Fruit fly (Drosophila melanogaster) whole organism, embryonic: ENCODE measurements around the gene CG5225.

Experiments used
- Ada2b ChIP-seq: fragments of 200-800 bp; sonication (Bioruptor generic); IDR thresholded peaks from 2 replicates; pipeline ENCODE4 v1.3.6; 2022; ENCODE audit warnings: missing biosample characterization, missing genetic modification characterization
- Asciz ChIP-seq: fragments of 200-800 bp; sonication (Bioruptor generic); optimal IDR thresholded peaks from 2 replicates; lab custom pipeline; 2017; ENCODE audit warnings: missing biosample characterization, mild to moderate bottlenecking, missing genetic modification characterization, missing genetic modification reagents
- BtbVII ChIP-seq: fragments of 200-800 bp; sonication (Bioruptor generic); optimal IDR thresholded peaks from 3 replicates; lab custom pipeline; 2017; ENCODE audit warnings: missing biosample characterization, mild to moderate bottlenecking, missing genetic modification characterization
- CG12104 ChIP-seq: fragments of 200-800 bp; sonication (Bioruptor generic); optimal IDR thresholded peaks from 3 replicates; lab custom pipeline; 2016; ENCODE audit warnings: missing biosample characterization, missing genetic modification characterization
- CG16779 ChIP-seq: fragments of 200-800 bp; sonication (Bioruptor generic); IDR thresholded peaks from 2 replicates; pipeline ENCODE4 v1.3.6; 2022; ENCODE audit warnings: missing biosample characterization, missing genetic modification characterization
- CG17328 ChIP-seq: fragments of 200-800 bp; sonication (Bioruptor generic); IDR thresholded peaks from 2 replicates; pipeline ENCODE4 v1.3.6; 2022; ENCODE audit warnings: missing biosample characterization, missing genetic modification characterization
- CG17802 ChIP-seq: fragments of 200-800 bp; sonication (Bioruptor generic); optimal IDR thresholded peaks from 2 replicates; lab custom pipeline; 2018; ENCODE audit warnings: missing biosample characterization, mild to moderate bottlenecking, missing genetic modification characterization, moderate library complexity
- CG18764 ChIP-seq: fragments of 200-800 bp; sonication (Bioruptor generic); optimal IDR thresholded peaks from 3 replicates; lab custom pipeline; 2016; ENCODE audit warnings: missing biosample characterization, missing genetic modification characterization
- CG2199 ChIP-seq: fragments of 200-800 bp; sonication (Bioruptor generic); IDR thresholded peaks from 3 replicates; pipeline ENCODE4 v1.3.6; 2022; ENCODE audit warnings: missing biosample characterization, missing genetic modification characterization
- CG2678 ChIP-seq: fragments of 200-800 bp; sonication (Bioruptor generic); optimal IDR thresholded peaks from 3 replicates; lab custom pipeline; 2019; ENCODE audit warnings: missing biosample characterization, mild to moderate bottlenecking, missing genetic modification characterization, moderate library complexity
- CG30403 ChIP-seq: fragments of 200-800 bp; sonication (Bioruptor generic); optimal IDR thresholded peaks from 3 replicates; lab custom pipeline; 2016; ENCODE audit warnings: missing biosample characterization, missing genetic modification characterization
- CG31224 ChIP-seq: fragments of 200-800 bp; sonication (Bioruptor generic); IDR thresholded peaks from 2 replicates; pipeline ENCODE4 v1.3.6; 2022; ENCODE audit warnings: missing biosample characterization, missing genetic modification characterization
- CG4404 ChIP-seq: fragments of 200-800 bp; sonication (Bioruptor generic); IDR thresholded peaks from 2 replicates; pipeline ENCODE4 v1.3.6; 2022; ENCODE audit warnings: missing biosample characterization, missing genetic modification characterization
- CG6765 ChIP-seq: fragments of 200-800 bp; sonication (Bioruptor generic); optimal IDR thresholded peaks from 3 replicates; lab custom pipeline; 2017; ENCODE audit warnings: missing biosample characterization, mild to moderate bottlenecking, missing genetic modification characterization
- CG6813 ChIP-seq: fragments of 200-800 bp; sonication (Bioruptor generic); optimal IDR thresholded peaks from 2 replicates; lab custom pipeline; 2017; ENCODE audit warnings: missing biosample characterization, missing genetic modification characterization, mild to moderate bottlenecking, moderate library complexity, missing genetic modification reagents
- CG7786 ChIP-seq: fragments of 200-800 bp; sonication (Bioruptor generic); optimal IDR thresholded peaks from 2 replicates; lab custom pipeline; 2016; ENCODE audit warnings: missing biosample characterization, missing genetic modification characterization
- CG7963 ChIP-seq: fragments of 200-800 bp; sonication (Bioruptor generic); IDR thresholded peaks from 3 replicates; pipeline ENCODE4 v1.3.6; 2022; ENCODE audit warnings: missing biosample characterization, missing genetic modification characterization; ENCODE audit not compliant: partially characterized antibody
- CG9932 ChIP-seq: fragments of 200-800 bp; sonication (Bioruptor generic); IDR thresholded peaks from 2 replicates; pipeline ENCODE4 v1.3.6; 2022; ENCODE audit warnings: missing biosample characterization, missing genetic modification characterization
- CHES-1-like ChIP-seq: fragments of 200-800 bp; sonication (Bioruptor generic); optimal IDR thresholded peaks from 2 replicates; lab custom pipeline; 2016; ENCODE audit warnings: missing biosample characterization, missing genetic modification characterization
- CkIIα-i1 ChIP-seq: fragments of 200-800 bp; sonication (Bioruptor generic); IDR thresholded peaks from 2 replicates; pipeline ENCODE4 v1.3.6; 2022; ENCODE audit warnings: missing biosample characterization, missing genetic modification characterization
- D19A ChIP-seq: fragments of 200-800 bp; optimal IDR thresholded peaks from 3 replicates; lab custom pipeline; 2019; ENCODE audit warnings: missing biosample characterization, mild to moderate bottlenecking, missing genetic modification characterization, moderate library complexity
- Doc3 ChIP-seq: fragments of 200-800 bp; sonication (Bioruptor generic); IDR thresholded peaks from 3 replicates; pipeline ENCODE4 v1.3.6; 2022; ENCODE audit warnings: missing biosample characterization, missing genetic modification characterization; ENCODE audit not compliant: partially characterized antibody
- ERR ChIP-seq: fragments of 200-800 bp; sonication (Bioruptor generic); optimal IDR thresholded peaks from 2 replicates; lab custom pipeline; 2016; ENCODE audit warnings: missing biosample characterization, missing genetic modification characterization
- Ets97D ChIP-seq: fragments of 200-800 bp; sonication (Bioruptor generic); optimal IDR thresholded peaks from 3 replicates; lab custom pipeline; 2016; ENCODE audit warnings: missing biosample characterization, missing genetic modification characterization
- H2.0 ChIP-seq: fragments of 200-800 bp; sonication (Bioruptor generic); IDR thresholded peaks from 2 replicates; pipeline ENCODE4 v1.3.6; 2022; ENCODE audit warnings: missing biosample characterization, missing genetic modification characterization
- HHEX ChIP-seq: fragments of 200-800 bp; sonication (Bioruptor generic); optimal IDR thresholded peaks from 3 replicates; lab custom pipeline; 2017; ENCODE audit warnings: missing biosample characterization, mild to moderate bottlenecking, missing genetic modification characterization, missing genetic modification reagents
- HLH54F ChIP-seq: fragments of 200-800 bp; sonication (Bioruptor generic); optimal IDR thresholded peaks from 3 replicates; lab custom pipeline; 2016; ENCODE audit warnings: missing biosample characterization, missing genetic modification characterization
- Hey ChIP-seq: fragments of 200-800 bp; sonication (Bioruptor generic); optimal IDR thresholded peaks from 3 replicates; lab custom pipeline; 2018; ENCODE audit warnings: missing biosample characterization, mild to moderate bottlenecking, missing genetic modification characterization
- HmgD ChIP-seq: fragments of 200-800 bp; sonication (Bioruptor generic); optimal IDR thresholded peaks from 3 replicates; lab custom pipeline; 2016; ENCODE audit warnings: missing biosample characterization, missing genetic modification characterization
- HmgZ ChIP-seq: fragments of 200-800 bp; sonication (Bioruptor generic); optimal IDR thresholded peaks from 2 replicates; lab custom pipeline; 2018; ENCODE audit warnings: missing biosample characterization, mild to moderate bottlenecking, missing genetic modification characterization
- Hsf ChIP-seq: fragments of 200-800 bp; sonication (Bioruptor generic); optimal IDR thresholded peaks from 3 replicates; lab custom pipeline; 2016; ENCODE audit warnings: missing biosample characterization, missing genetic modification characterization
- Kr ChIP-seq: fragments of 200-800 bp; sonication (Bioruptor generic); optimal IDR thresholded peaks from 2 replicates; lab custom pipeline; 2017; ENCODE audit warnings: missing biosample characterization, mild to moderate bottlenecking, missing genetic modification characterization
- MBD-R2 ChIP-seq: fragments of 200-800 bp; sonication (Bioruptor generic); IDR thresholded peaks from 2 replicates; pipeline ENCODE4 v1.3.6; 2022; ENCODE audit warnings: missing biosample characterization, missing genetic modification characterization
- Optix ChIP-seq: fragments of 200-800 bp; sonication (Bioruptor generic); IDR thresholded peaks from 3 replicates; pipeline ENCODE4 v1.3.6; 2022; ENCODE audit warnings: missing biosample characterization, missing genetic modification characterization
- Poxn ChIP-seq: fragments of 200-800 bp; sonication (Bioruptor generic); IDR thresholded peaks from 2 replicates; pipeline ENCODE4 v1.3.6; 2022; ENCODE audit warnings: missing biosample characterization, missing genetic modification characterization
- YL-1 ChIP-seq: fragments of 200-800 bp; sonication (Bioruptor generic); optimal IDR thresholded peaks from 3 replicates; lab custom pipeline; 2017; ENCODE audit warnings: missing biosample characterization, mild to moderate bottlenecking, missing genetic modification characterization
- btn ChIP-seq: fragments of 200-800 bp; sonication (Bioruptor generic); optimal IDR thresholded peaks from 2 replicates; lab custom pipeline; 2016; ENCODE audit warnings: missing biosample characterization, missing genetic modification characterization
- chm ChIP-seq: fragments of 200-800 bp; sonication (Bioruptor generic); IDR thresholded peaks from 2 replicates; pipeline ENCODE4 v1.3.6; 2022; ENCODE audit warnings: missing biosample characterization, missing genetic modification characterization
- crol ChIP-seq: fragments of 200-800 bp; sonication (Bioruptor generic); IDR thresholded peaks from 2 replicates; pipeline ENCODE4 v1.3.6; 2022; ENCODE audit warnings: missing biosample characterization, missing genetic modification characterization
- eyg ChIP-seq: fragments of 200-800 bp; sonication (Bioruptor generic); optimal IDR thresholded peaks from 3 replicates; lab custom pipeline; 2016; ENCODE audit warnings: missing biosample characterization, missing genetic modification characterization
- fru ChIP-seq: fragments of >200 bp; optimal IDR thresholded peaks from 2 replicates; lab custom pipeline; 2017
- gce ChIP-seq: fragments of 200-800 bp; sonication (Bioruptor generic); IDR thresholded peaks from 3 replicates; pipeline ENCODE4 v1.3.6; 2022; ENCODE audit warnings: missing biosample characterization, missing genetic modification characterization
- hkb ChIP-seq, 2 experiments: fragments of 200-800 bp in 1 of 2; fragments of >200 bp in 1 of 2; sonication (Bioruptor generic) in 1 of 2; IDR thresholded peaks in 1 of 2; optimal IDR thresholded peaks in 1 of 2; 2 replicates each; pipeline versions ENCODE4 v1.3.6 to Lab custom; 2017 to 2022; ENCODE audit warnings: missing biosample characterization in 1 of 2, missing genetic modification characterization in 1 of 2
- lola ChIP-seq, 3 experiments: fragments of >200 bp in 2 of 3; fragments of 200-800 bp in 1 of 3; sonication (Bioruptor generic) in 1 of 3; optimal IDR thresholded peaks; 2 replicates each; lab custom pipeline; 2017 to 2019; ENCODE audit warnings: missing biosample characterization in 3 of 3, missing genetic modification characterization in 3 of 3, mild to moderate bottlenecking in 1 of 3, moderate library complexity in 1 of 3
- nau ChIP-seq: fragments of 200-800 bp; sonication (Bioruptor generic); optimal IDR thresholded peaks from 3 replicates; lab custom pipeline; 2017; ENCODE audit warnings: missing biosample characterization, mild to moderate bottlenecking, missing genetic modification characterization, missing genetic modification reagents
- oc ChIP-seq: fragments of 200-800 bp; sonication (Bioruptor generic); optimal IDR thresholded peaks from 2 replicates; lab custom pipeline; 2018; ENCODE audit warnings: missing biosample characterization, mild to moderate bottlenecking, missing genetic modification characterization, moderate library complexity
- pho ChIP-seq: fragments of 200-800 bp; sonication (Bioruptor generic); optimal IDR thresholded peaks from 2 replicates; lab custom pipeline; 2016; ENCODE audit warnings: missing biosample characterization, missing genetic modification characterization
- pnt ChIP-seq: fragments of 200-800 bp; sonication (Bioruptor generic); optimal IDR thresholded peaks from 3 replicates; lab custom pipeline; 2016; ENCODE audit warnings: missing biosample characterization, missing genetic modification characterization
- sima ChIP-seq: fragments of 200-800 bp; sonication (Bioruptor generic); optimal IDR thresholded peaks from 2 replicates; lab custom pipeline; 2016; ENCODE audit warnings: missing biosample characterization, missing genetic modification characterization
- tap ChIP-seq: fragments of 200-800 bp; optimal IDR thresholded peaks from 3 replicates; lab custom pipeline; 2019; ENCODE audit warnings: missing biosample characterization, mild to moderate bottlenecking, missing genetic modification characterization, moderate library complexity
- tna ChIP-seq: fragments of 200-800 bp; sonication (Bioruptor generic); IDR thresholded peaks from 2 replicates; pipeline ENCODE4 v1.3.6; 2022; ENCODE audit warnings: missing biosample characterization, missing genetic modification characterization; ENCODE audit not compliant: partially characterized antibody
- vvl ChIP-seq: fragments of 200-800 bp; sonication (Bioruptor generic); IDR thresholded peaks from 2 replicates; pipeline ENCODE4 v1.3.6; 2022; ENCODE audit warnings: missing biosample characterization, missing genetic modification characterization

Gene CG5225

dm6 chr3R:17079859-17080255 lies 51.4 kb downstream of the CG5225 start, which contains the start of the genes Keap1 and kuk (continued):
- TF ChIP-seq crol (GFP tag; lab: Robert Waterston, UW) (no peak), nau (GFP tag; lab: Kevin White, UChicago) (no peak), D19A (tag; lab: Kevin White, UChicago) (no peak), chm (GFP tag; lab: Robert Waterston, UW) (no peak), CG9932 (peak; percentile 74), fru (lab: Kevin White, UChicago) (no peak), CG30403 (GFP tag; lab: Kevin White, UChicago) (peak; percentile 73), MBD-R2 (GFP tag; lab: Robert Waterston, UW) (peak; percentile 42), ERR (GFP tag; lab: Kevin White, UChicago) (peak; percentile 12), CG12104 (peak; percentile 51), CG2678 (tag; lab: Kevin White, UChicago) (peak; percentile 12), tap (tag; lab: Kevin White, UChicago) (no peak), CG7963 (GFP tag; lab: Robert Waterston, UW) (no peak), CHES-1-like (GFP tag; lab: Kevin White, UChicago) (peak; percentile 82), btn (GFP tag; lab: Kevin White, UChicago) (no peak), H2.0 (GFP tag; lab: Robert Waterston, UW) (peak; percentile 60), Kr (GFP tag; lab: Kevin White, UChicago) (no peak), Asciz (peak; percentile 48), lola (GFP tag; optimal IDR thresholded peaks at IDR 0.05; lab: Kevin White, UChicago) (no peak), CkIIα-i1 (GFP tag; lab: Robert Waterston, UW) (no peak), gce (no peak), CG16779 (GFP tag; lab: Robert Waterston, UW) (no peak), BtbVII (GFP tag; lab: Kevin White, UChicago) (peak; percentile 22), Doc3 (GFP tag; lab: Robert Waterston, UW) (peak; percentile 79), pho (peak; percentile 57), Hsf (GFP tag; lab: Kevin White, UChicago) (peak; percentile 74), YL-1 (no peak), Hey (tag; lab: Kevin White, UChicago) (no peak), sima (no peak), CG31224 (GFP tag; lab: Robert Waterston, UW) (0 out of 2 replicates have a peak, but pooled peaks have one; percentile 32), Ada2b (GFP tag; lab: Robert Waterston, UW) (peak; percentile 37; the same call in 1 of the 2 replicates), oc (tag; lab: Kevin White, UChicago) (peak; percentile 38), eyg (peak; percentile 58), CG17328 (GFP tag; lab: Robert Waterston, UW) (peak; percentile 38; the same call in 1 of the 2 replicates), CG4404 (GFP tag; lab: Robert Waterston, UW) (no peak), hkb (optimal IDR thresholded peaks at IDR 0.05; lab: Kevin White, UChicago) (peak; percentile 85), hkb (GFP tag; IDR thresholded peaks at IDR 0.05; lab: Robert Waterston, UW) (peak; percentile 7; the same call in 1 of the 2 replicates), CG7786 (GFP tag; lab: Kevin White, UChicago) (peak; percentile 51), CG6813 (GFP tag; lab: Kevin White, UChicago) (no peak), Optix (no peak), Poxn (no peak), HmgZ (tag; lab: Kevin White, UChicago) (peak; percentile 73), HHEX (GFP tag; lab: Kevin White, UChicago) (peak; percentile 54), CG17802 (tag; lab: Kevin White, UChicago) (peak; percentile 11), CG6765 (GFP tag; lab: Kevin White, UChicago) (peak; percentile 35), CG2199 (GFP tag; lab: Robert Waterston, UW) (no peak), HmgD (GFP tag; lab: Kevin White, UChicago) (no peak), CG18764 (GFP tag; lab: Kevin White, UChicago) (peak; percentile 44), vvl (GFP tag; lab: Robert Waterston, UW) (peak; percentile 66), HLH54F (GFP tag; lab: Kevin White, UChicago) (peak; percentile 73), tna (peak; percentile 61), pnt (no peak), Ets97D (GFP tag; lab: Kevin White, UChicago) (peak; percentile 90)
